Fruit fly (Drosophila melanogaster): ENCODE data around the gene swm.

swm gene

dm6 chr2L:19508361-19508918 lies 15.4 kb downstream of the swm start, which contains the start of gene cyst:
cyst (minus strand) TSS chr2L:19508764.
- TF ChIP-seq insv (optimal IDR thresholded peaks at IDR 0.05) = no peak
- TF ChIP-seq Myc (optimal IDR thresholded peaks at IDR 0.05) = no peak
- TF ChIP-seq Sin3A (optimal IDR thresholded peaks at IDR 0.05) = no peak
- TF ChIP-seq psq (optimal IDR thresholded peaks at IDR 0.05) = no peak
- TF ChIP-seq h (optimal IDR thresholded peaks at IDR 0.05) = no peak
- no peak for TF ChIP-seq ttk (optimal IDR thresholded peaks at IDR 0.05)

dm6 chr2L:19512184-19512583 lies 19.1 kb downstream of the swm start:
- TF ChIP-seq Sin3A (optimal IDR thresholded peaks at IDR 0.05) (no peak), psq (optimal IDR thresholded peaks at IDR 0.05) (no peak), insv (optimal IDR thresholded peaks at IDR 0.05) (no peak), Myc (optimal IDR thresholded peaks at IDR 0.05) (no peak), h (optimal IDR thresholded peaks at IDR 0.05) (no peak), ttk (optimal IDR thresholded peaks at IDR 0.05) (no peak)

dm6 chr2L:19516062-19516461 lies 23.0 kb downstream of the swm start:
- no peak for TF ChIP-seq insv (optimal IDR thresholded peaks at IDR 0.05)

DNA sequence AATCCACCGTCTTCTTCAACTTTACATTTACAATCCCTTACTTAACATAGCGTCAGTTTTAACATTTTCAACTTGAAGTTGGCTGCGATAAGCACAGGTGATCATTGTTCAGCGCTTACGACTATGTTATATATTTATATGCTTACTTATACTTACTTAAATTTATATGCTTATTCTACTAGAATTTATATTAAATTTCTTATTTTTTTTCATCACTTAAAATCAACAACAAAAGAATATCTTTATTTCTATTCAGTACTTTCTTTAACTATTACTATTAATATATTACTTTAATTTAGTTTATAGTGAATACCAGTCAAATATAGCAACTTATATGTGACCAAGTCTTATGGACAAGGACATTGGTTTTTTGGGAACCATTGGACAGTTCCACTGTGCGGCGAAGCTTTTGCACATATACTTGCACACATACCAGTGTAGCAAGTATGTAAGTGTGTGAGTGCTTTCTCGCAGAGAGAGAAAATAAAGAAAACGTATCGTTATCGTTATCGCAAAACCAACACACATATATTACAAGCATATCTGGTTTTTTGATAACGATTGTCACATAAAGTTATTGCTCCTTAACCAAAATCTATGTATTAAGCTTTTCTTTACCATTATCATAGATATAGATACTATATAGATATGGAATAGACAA lies 24.2 kb downstream of the swm start, which contains the start of gene Hasp:
TSS of gene Hasp (minus strand) at position 51 of the 661 bp plus-strand sequence.
- TF ChIP-seq h (optimal IDR thresholded peaks at IDR 0.05) = no peak
- no peak for TF ChIP-seq psq (optimal IDR thresholded peaks at IDR 0.05)
- no peak for TF ChIP-seq ttk (optimal IDR thresholded peaks at IDR 0.05)
- TF ChIP-seq Myc (optimal IDR thresholded peaks at IDR 0.05) = no peak
- TF ChIP-seq Sin3A (optimal IDR thresholded peaks at IDR 0.05) = no peak
- no peak for TF ChIP-seq insv (optimal IDR thresholded peaks at IDR 0.05)

DNA sequence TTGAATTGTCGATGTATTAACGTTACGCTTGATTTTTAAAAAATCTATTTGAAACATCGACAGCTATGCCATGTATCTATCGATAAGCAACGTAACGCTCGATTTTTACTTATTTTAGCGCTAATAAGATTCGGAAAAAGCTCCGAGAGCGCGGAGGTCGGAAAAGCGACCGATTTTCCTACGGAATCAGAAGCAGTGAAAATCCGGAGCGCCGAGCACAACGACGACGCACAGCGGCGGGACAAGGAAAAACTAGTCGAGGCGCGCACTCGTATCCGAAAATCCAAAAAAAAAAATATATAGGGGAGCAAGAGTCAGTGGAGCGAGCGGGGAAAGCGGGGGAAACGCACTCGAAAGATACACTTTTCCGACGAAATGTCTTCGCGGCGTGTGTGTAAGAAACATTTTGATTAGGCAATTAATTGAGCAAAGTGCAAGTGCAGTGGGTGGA lies 25.6 kb downstream of the swm start, which contains the start of gene CG10132:
TSS of gene CG10132 (plus strand) at position 189 of the 451 bp plus-strand sequence.
- TF ChIP-seq psq (optimal IDR thresholded peaks at IDR 0.05) (no peak), insv (optimal IDR thresholded peaks at IDR 0.05) (no peak), Sin3A (optimal IDR thresholded peaks at IDR 0.05) (no peak), ttk (optimal IDR thresholded peaks at IDR 0.05) (no peak), h (optimal IDR thresholded peaks at IDR 0.05) (no peak), Myc (optimal IDR thresholded peaks at IDR 0.05) (no peak)

- no peak for TF ChIP-seq Myc (optimal IDR thresholded peaks at IDR 0.05)
- no peak for TF ChIP-seq insv (optimal IDR thresholded peaks at IDR 0.05)
- no peak for TF ChIP-seq ttk (optimal IDR thresholded peaks at IDR 0.05)
- TF ChIP-seq Sin3A (optimal IDR thresholded peaks at IDR 0.05) = no peak
- no peak for TF ChIP-seq psq (optimal IDR thresholded peaks at IDR 0.05)
- no peak for TF ChIP-seq h (optimal IDR thresholded peaks at IDR 0.05)
Observed at dm6 chr2L:19519611-19520010, 26.6 kb downstream of the swm start.

dm6 chr2L:19526316-19526715 lies 33.3 kb downstream of the swm start, which contains the start of the genes Dpm1 and CG10137:
Dpm1 (minus strand) TSS chr2L:19526368.
CG10137 (plus strand) TSS chr2L:19526686.
- TF ChIP-seq Sin3A (optimal IDR thresholded peaks at IDR 0.05) (no peak), Myc (optimal IDR thresholded peaks at IDR 0.05) (no peak)

DNA sequence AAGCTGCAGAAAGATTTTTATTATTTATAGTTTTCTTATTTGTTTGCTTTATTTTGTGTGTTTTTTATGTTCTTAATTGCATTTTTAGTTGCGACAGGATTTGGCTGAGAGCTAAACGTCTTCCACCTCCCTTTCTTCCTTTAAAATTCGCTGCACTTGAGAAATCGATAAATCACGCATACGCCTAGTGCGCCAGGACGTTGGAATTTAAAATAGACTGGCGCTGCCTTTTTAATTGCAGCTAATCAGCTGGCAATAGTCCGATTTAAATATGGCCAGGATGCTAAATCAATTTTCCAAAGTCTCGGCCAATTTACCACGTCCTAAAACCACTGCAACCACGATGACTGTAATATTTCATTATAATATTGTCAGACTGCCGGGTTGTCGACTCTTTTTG lies 33.8 kb downstream of the swm start:
- TF ChIP-seq insv (optimal IDR thresholded peaks at IDR 0.05) (no peak), h (optimal IDR thresholded peaks at IDR 0.05) (no peak), Sin3A (optimal IDR thresholded peaks at IDR 0.05) (no peak), ttk (optimal IDR thresholded peaks at IDR 0.05) (no peak), Myc (optimal IDR thresholded peaks at IDR 0.05) (no peak), psq (optimal IDR thresholded peaks at IDR 0.05) (no peak)

DNA sequence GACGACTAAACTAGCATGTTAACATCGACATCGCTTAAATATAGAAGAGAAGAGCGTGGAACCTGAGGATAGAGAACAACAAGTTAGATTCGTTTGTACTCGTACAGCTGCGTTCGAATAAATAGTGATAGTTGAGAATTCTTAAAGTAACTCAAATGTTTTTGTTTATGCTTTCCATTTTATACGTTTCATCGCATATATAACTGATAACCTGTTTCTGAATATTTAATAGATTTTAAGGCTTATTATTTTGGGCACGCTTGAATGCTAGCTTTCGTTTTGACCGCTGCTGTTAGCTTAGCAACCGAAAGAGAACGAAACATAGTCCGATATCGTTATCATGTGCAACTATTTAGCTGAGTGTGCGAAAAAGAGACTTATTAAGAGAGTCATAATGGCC lies 35.3 kb downstream of the swm start:
- no peak for TF ChIP-seq insv (optimal IDR thresholded peaks at IDR 0.05)
- no peak for TF ChIP-seq Myc (optimal IDR thresholded peaks at IDR 0.05)
- TF ChIP-seq ttk (optimal IDR thresholded peaks at IDR 0.05) = no peak

- TF ChIP-seq Myc (optimal IDR thresholded peaks at IDR 0.05) (no peak), ttk (optimal IDR thresholded peaks at IDR 0.05) (no peak), Sin3A (optimal IDR thresholded peaks at IDR 0.05) (no peak), h (optimal IDR thresholded peaks at IDR 0.05) (no peak), insv (optimal IDR thresholded peaks at IDR 0.05) (no peak), psq (optimal IDR thresholded peaks at IDR 0.05) (no peak)
Observed at dm6 chr2L:19530092-19530491, 37.0 kb downstream of the swm start, which contains the start of gene CG10165. CG10165 (minus strand) TSS chr2L:19530305.

DNA sequence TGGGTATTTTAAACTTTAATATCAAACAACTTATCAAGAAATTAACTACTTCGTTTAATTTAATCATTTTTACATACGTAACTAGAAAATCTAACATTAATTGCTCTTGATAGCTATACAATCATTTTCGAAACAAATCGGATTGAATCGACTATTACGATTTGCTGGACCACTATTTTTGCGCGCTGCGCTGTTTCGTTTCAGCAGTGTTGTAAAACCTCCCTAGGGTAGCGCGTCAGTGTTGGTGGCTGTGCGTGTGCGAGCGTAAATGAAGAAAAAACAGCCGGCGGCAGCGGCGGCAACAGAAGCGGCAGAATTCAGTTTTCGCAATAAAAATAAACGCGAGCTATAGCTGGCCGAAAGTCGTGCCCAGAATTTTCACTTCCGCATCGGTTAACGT lies 40.2 kb downstream of the swm start, which contains the start of gene CG33116:
TSS of gene CG33116 (plus strand) at position 233 of the 400 bp plus-strand sequence.
- no peak for TF ChIP-seq ttk (optimal IDR thresholded peaks at IDR 0.05)
- TF ChIP-seq Myc (optimal IDR thresholded peaks at IDR 0.05) = no peak
- no peak for TF ChIP-seq Sin3A (optimal IDR thresholded peaks at IDR 0.05)
- TF ChIP-seq h (optimal IDR thresholded peaks at IDR 0.05) = no peak
- no peak for TF ChIP-seq psq (optimal IDR thresholded peaks at IDR 0.05)
- no peak for TF ChIP-seq insv (optimal IDR thresholded peaks at IDR 0.05)

dm6 chr2L:19535234-19535633 lies 42.2 kb downstream of the swm start, which contains the start of gene CG31697:
CG31697 (plus strand) TSS chr2L:19535448.
- TF ChIP-seq Myc (optimal IDR thresholded peaks at IDR 0.05) (no peak), Sin3A (optimal IDR thresholded peaks at IDR 0.05) (no peak), insv (optimal IDR thresholded peaks at IDR 0.05) (no peak), h (optimal IDR thresholded peaks at IDR 0.05) (no peak), ttk (optimal IDR thresholded peaks at IDR 0.05) (no peak), psq (optimal IDR thresholded peaks at IDR 0.05) (no peak)

All from Kc167 (cell line).